Fruit fly (Drosophila melanogaster) S2 (cell line): ENCODE results near the gene Mettl4.

Source experiments
- CG8478 ChIP-seq: fragments of >200 bp; optimal IDR thresholded peaks from 2 replicates; lab custom pipeline; 2018
- CTCF ChIP-seq, 2 experiments: fragments of >200 bp; optimal IDR thresholded peaks; 2 replicates each; lab custom pipeline; 2018

- TF ChIP-seq CG8478 (lab: Kevin White, UChicago) (no peak), CTCF (optimal IDR thresholded peaks at IDR 0.05; lab: Kevin White, UChicago) (no peak)
Measured at dm6 chr3R:16620478-16620877, 30.5 kb downstream of the Mettl4 start, which contains the start of gene CG14893.
